Fruit fly (Drosophila melanogaster) whole organism, embryonic: ENCODE results near the gene TFAM.

Source experiments
- ATbp ChIP-seq: fragments of 200-800 bp; sonication (Bioruptor generic); optimal IDR thresholded peaks from 2 replicates; lab custom pipeline; 2017; ENCODE audit warnings: missing biosample characterization, mild to moderate bottlenecking, missing genetic modification characterization, missing genetic modification reagents
- B-H1 ChIP-seq: fragments of 200-800 bp; sonication (Bioruptor generic); IDR thresholded peaks from 3 replicates; pipeline ENCODE4 v1.3.6; 2022; ENCODE audit warnings: missing biosample characterization, missing genetic modification characterization
- BEAF-32 ChIP-seq: fragments of 200-800 bp; sonication (Bioruptor generic); optimal IDR thresholded peaks from 3 replicates; lab custom pipeline; 2017; ENCODE audit warnings: missing biosample characterization, missing genetic modification characterization, mild to moderate bottlenecking, moderate library complexity, missing genetic modification reagents
- Blimp-1 ChIP-seq: fragments of 200-800 bp; sonication (Bioruptor generic); optimal IDR thresholded peaks from 3 replicates; lab custom pipeline; 2018; ENCODE audit warnings: missing biosample characterization, missing genetic modification characterization, mild to moderate bottlenecking, moderate library complexity, missing genetic modification reagents
- CG10431 ChIP-seq: fragments of 200-800 bp; sonication (Bioruptor generic); optimal IDR thresholded peaks from 3 replicates; lab custom pipeline; 2018; ENCODE audit warnings: missing biosample characterization, mild to moderate bottlenecking, missing genetic modification characterization
- CG11398 ChIP-seq: fragments of 200-800 bp; sonication (Bioruptor generic); optimal IDR thresholded peaks from 2 replicates; lab custom pipeline; 2016; ENCODE audit warnings: missing biosample characterization, missing genetic modification characterization
- CG11504 ChIP-seq: fragments of 200-800 bp; sonication (Bioruptor generic); optimal IDR thresholded peaks from 3 replicates; lab custom pipeline; 2019; ENCODE audit warnings: missing biosample characterization, mild to moderate bottlenecking, missing genetic modification characterization, moderate library complexity
- CG11723 ChIP-seq: fragments of 200-800 bp; sonication (Bioruptor generic); optimal IDR thresholded peaks from 2 replicates; lab custom pipeline; 2017; ENCODE audit warnings: missing biosample characterization, mild to moderate bottlenecking, missing genetic modification characterization
- CG12391 ChIP-seq: fragments of 200-800 bp; sonication (Bioruptor generic); optimal IDR thresholded peaks from 3 replicates; lab custom pipeline; 2018; ENCODE audit warnings: missing biosample characterization, mild to moderate bottlenecking, missing genetic modification characterization, moderate library complexity
- CG15479 ChIP-seq: fragments of 200-800 bp; sonication (Bioruptor generic); optimal IDR thresholded peaks from 3 replicates; lab custom pipeline; 2019; ENCODE audit warnings: missing biosample characterization, mild to moderate bottlenecking, missing genetic modification characterization, moderate library complexity
- CG17361 ChIP-seq: fragments of 200-800 bp; sonication (Bioruptor generic); IDR thresholded peaks from 3 replicates; pipeline ENCODE4 v1.3.6; 2022; ENCODE audit warnings: missing biosample characterization, missing genetic modification characterization
- CG33557 ChIP-seq: fragments of 200-800 bp; sonication (Bioruptor generic); optimal IDR thresholded peaks from 2 replicates; lab custom pipeline; 2019; ENCODE audit warnings: missing biosample characterization, mild to moderate bottlenecking, missing genetic modification characterization, moderate library complexity
- CG3995 ChIP-seq: fragments of 200-800 bp; sonication (Bioruptor generic); optimal IDR thresholded peaks from 3 replicates; lab custom pipeline; 2016; ENCODE audit warnings: missing biosample characterization, missing genetic modification characterization
- CG4617 ChIP-seq: fragments of 200-800 bp; sonication (Bioruptor generic); optimal IDR thresholded peaks from 3 replicates; lab custom pipeline; 2016; ENCODE audit warnings: missing biosample characterization, missing genetic modification characterization, borderline replicate concordance
- CG4730 ChIP-seq: fragments of 200-800 bp; sonication (Bioruptor generic); IDR thresholded peaks from 2 replicates; pipeline ENCODE4 v1.3.6; 2022; ENCODE audit warnings: missing biosample characterization, missing genetic modification characterization
- CG4820 ChIP-seq: fragments of 200-800 bp; sonication (Bioruptor generic); optimal IDR thresholded peaks from 3 replicates; lab custom pipeline; 2016; ENCODE audit warnings: missing biosample characterization, missing genetic modification characterization
- CG6175 ChIP-seq: fragments of 200-800 bp; sonication (Bioruptor generic); IDR thresholded peaks from 3 replicates; pipeline ENCODE4 v1.3.6; 2022; ENCODE audit warnings: missing biosample characterization, missing genetic modification characterization
- CG8944 ChIP-seq: fragments of 200-800 bp; sonication (Bioruptor generic); optimal IDR thresholded peaks from 3 replicates; lab custom pipeline; 2016; ENCODE audit warnings: missing biosample characterization, missing genetic modification characterization
- CG9609 ChIP-seq: fragments of 200-800 bp; sonication (Bioruptor generic); optimal IDR thresholded peaks from 3 replicates; lab custom pipeline; 2016; ENCODE audit warnings: missing biosample characterization, missing genetic modification characterization
- Dad ChIP-seq: fragments of 200-800 bp; sonication (Bioruptor generic); optimal IDR thresholded peaks from 3 replicates; lab custom pipeline; 2016; ENCODE audit warnings: missing biosample characterization, missing genetic modification characterization
- Ets65A ChIP-seq: fragments of 200-800 bp; sonication (Bioruptor generic); peaks from one replicate; lab custom pipeline; 2016; ENCODE audit warnings: missing biosample characterization, missing genetic modification characterization
- Gug ChIP-seq: fragments of 200-800 bp; sonication (Bioruptor generic); IDR thresholded peaks from 4 replicates; pipeline ENCODE4 v1.3.6; 2022; ENCODE audit warnings: missing biosample characterization, missing genetic modification characterization
- HLHmδ ChIP-seq: fragments of 200-800 bp; sonication (Bioruptor generic); optimal IDR thresholded peaks from 2 replicates; lab custom pipeline; 2018; ENCODE audit warnings: missing biosample characterization, mild to moderate bottlenecking, missing genetic modification characterization, moderate library complexity
- Hey ChIP-seq: fragments of 200-800 bp; sonication (Bioruptor generic); optimal IDR thresholded peaks from 3 replicates; lab custom pipeline; 2018; ENCODE audit warnings: missing biosample characterization, mild to moderate bottlenecking, missing genetic modification characterization
- HmgD ChIP-seq: fragments of 200-800 bp; sonication (Bioruptor generic); optimal IDR thresholded peaks from 3 replicates; lab custom pipeline; 2016; ENCODE audit warnings: missing biosample characterization, missing genetic modification characterization
- Hmx ChIP-seq: fragments of 200-800 bp; sonication (Bioruptor generic); optimal IDR thresholded peaks from 2 replicates; lab custom pipeline; 2016; ENCODE audit warnings: missing biosample characterization, missing genetic modification characterization
- Hsf ChIP-seq: fragments of 200-800 bp; sonication (Bioruptor generic); optimal IDR thresholded peaks from 3 replicates; lab custom pipeline; 2016; ENCODE audit warnings: missing biosample characterization, missing genetic modification characterization
- Oli ChIP-seq: fragments of 200-800 bp; sonication (Bioruptor generic); optimal IDR thresholded peaks from 2 replicates; lab custom pipeline; 2018; ENCODE audit warnings: missing biosample characterization, mild to moderate bottlenecking, missing genetic modification characterization, moderate library complexity
- PHDP ChIP-seq: fragments of 200-800 bp; sonication (Bioruptor generic); optimal IDR thresholded peaks from 3 replicates; lab custom pipeline; 2018; ENCODE audit warnings: missing biosample characterization, mild to moderate bottlenecking, missing genetic modification characterization, moderate library complexity
- Spps ChIP-seq: fragments of 200-800 bp; sonication (Bioruptor generic); optimal IDR thresholded peaks from 2 replicates; lab custom pipeline; 2018; ENCODE audit warnings: missing biosample characterization, mild to moderate bottlenecking, missing genetic modification characterization
- Sry-β ChIP-seq: fragments of 200-800 bp; sonication (Bioruptor generic); optimal IDR thresholded peaks from 2 replicates; lab custom pipeline; 2018; ENCODE audit warnings: missing biosample characterization, mild to moderate bottlenecking, missing genetic modification characterization, moderate library complexity
- al ChIP-seq: fragments of 200-800 bp; sonication (Bioruptor generic); IDR thresholded peaks from 2 replicates; pipeline ENCODE4 v1.3.6; 2022; ENCODE audit warnings: missing biosample characterization, missing genetic modification characterization
- bigmax ChIP-seq: fragments of 200-800 bp; sonication (Bioruptor generic); optimal IDR thresholded peaks from 2 replicates; lab custom pipeline; 2018; ENCODE audit warnings: missing biosample characterization, mild to moderate bottlenecking, missing genetic modification characterization
- cad ChIP-seq: fragments of >200 bp; optimal IDR thresholded peaks from 2 replicates; lab custom pipeline; 2017; ENCODE audit warnings: missing biosample characterization, missing genetic modification characterization
- crol ChIP-seq: fragments of 200-800 bp; sonication (Bioruptor generic); IDR thresholded peaks from 2 replicates; pipeline ENCODE4 v1.3.6; 2022; ENCODE audit warnings: missing biosample characterization, missing genetic modification characterization
- disco-r ChIP-seq: fragments of 200-800 bp; sonication (Bioruptor generic); optimal IDR thresholded peaks from 2 replicates; lab custom pipeline; 2016; ENCODE audit warnings: missing biosample characterization, missing genetic modification characterization
- dmrt11E ChIP-seq: fragments of 200-800 bp; sonication (Bioruptor generic); optimal IDR thresholded peaks from 3 replicates; lab custom pipeline; 2018; ENCODE audit warnings: missing biosample characterization, mild to moderate bottlenecking, missing genetic modification characterization, moderate library complexity
- emc ChIP-seq: fragments of 200-800 bp; sonication (Bioruptor generic); optimal IDR thresholded peaks from 2 replicates; lab custom pipeline; 2016; ENCODE audit warnings: missing biosample characterization, missing genetic modification characterization
- esg ChIP-seq: fragments of 200-800 bp; sonication (Bioruptor generic); conservative IDR thresholded peaks from 2 replicates; pipeline ENCODE4 v1.3.6; 2022; ENCODE audit warnings: missing biosample characterization, missing genetic modification characterization
- fd3F ChIP-seq: fragments of 200-800 bp; sonication (Bioruptor generic); optimal IDR thresholded peaks from 2 replicates; lab custom pipeline; 2018; ENCODE audit warnings: missing biosample characterization, mild to moderate bottlenecking, missing genetic modification characterization, moderate library complexity
- kni ChIP-seq: fragments of 200-800 bp; sonication (Bioruptor generic); optimal IDR thresholded peaks from 3 replicates; lab custom pipeline; 2017; ENCODE audit warnings: mild to moderate bottlenecking, missing biosample characterization, missing genetic modification reagents, missing genetic modification characterization
- maf-S ChIP-seq: fragments of 200-800 bp; sonication (Bioruptor generic); optimal IDR thresholded peaks from 2 replicates; lab custom pipeline; 2016; ENCODE audit warnings: missing biosample characterization, missing genetic modification characterization
- pb ChIP-seq: fragments of 200-800 bp; sonication (Bioruptor generic); optimal IDR thresholded peaks from 3 replicates; lab custom pipeline; 2016; ENCODE audit warnings: missing biosample characterization, missing genetic modification characterization
- pzg ChIP-seq: fragments of 200-800 bp; sonication (Bioruptor generic); optimal IDR thresholded peaks from 3 replicates; lab custom pipeline; 2018; ENCODE audit warnings: missing biosample characterization, mild to moderate bottlenecking, missing genetic modification characterization, moderate library complexity
- row ChIP-seq: fragments of 200-800 bp; sonication (Bioruptor generic); IDR thresholded peaks from 3 replicates; pipeline ENCODE4 v1.3.6; 2022; ENCODE audit warnings: missing biosample characterization, missing genetic modification characterization
- ssp ChIP-seq: fragments of 200-800 bp; sonication (Bioruptor generic); IDR thresholded peaks from 2 replicates; pipeline ENCODE4 v1.3.6; 2022; ENCODE audit warnings: missing biosample characterization, missing genetic modification characterization
- stwl ChIP-seq: fragments of 200-800 bp; sonication (Bioruptor generic); optimal IDR thresholded peaks from 3 replicates; lab custom pipeline; 2018; ENCODE audit warnings: missing biosample characterization, mild to moderate bottlenecking, missing genetic modification characterization, moderate library complexity
- sug ChIP-seq: fragments of 200-800 bp; optimal IDR thresholded peaks from 2 replicates; lab custom pipeline; 2019; ENCODE audit warnings: missing biosample characterization, mild to moderate bottlenecking, missing genetic modification characterization, moderate library complexity
- tin ChIP-seq: fragments of 200-800 bp; sonication (Bioruptor generic); optimal IDR thresholded peaks from 3 replicates; lab custom pipeline; 2016; ENCODE audit warnings: missing biosample characterization, missing genetic modification characterization
- usp ChIP-seq: fragments of >200 bp; optimal IDR thresholded peaks from 2 replicates; lab custom pipeline; 2017; ENCODE audit warnings: missing biosample characterization, missing genetic modification characterization
- vfl ChIP-seq: fragments of 200-800 bp; sonication (Bioruptor generic); optimal IDR thresholded peaks from 2 replicates; lab custom pipeline; 2016; ENCODE audit warnings: missing biosample characterization, missing genetic modification characterization
- vnd ChIP-seq: fragments of 200-800 bp; sonication (Bioruptor generic); IDR thresholded peaks from 3 replicates; pipeline ENCODE4 v1.3.6; 2022; ENCODE audit warnings: missing biosample characterization, missing genetic modification characterization; ENCODE audit not compliant: partially characterized antibody

Gene TFAM

DNA sequence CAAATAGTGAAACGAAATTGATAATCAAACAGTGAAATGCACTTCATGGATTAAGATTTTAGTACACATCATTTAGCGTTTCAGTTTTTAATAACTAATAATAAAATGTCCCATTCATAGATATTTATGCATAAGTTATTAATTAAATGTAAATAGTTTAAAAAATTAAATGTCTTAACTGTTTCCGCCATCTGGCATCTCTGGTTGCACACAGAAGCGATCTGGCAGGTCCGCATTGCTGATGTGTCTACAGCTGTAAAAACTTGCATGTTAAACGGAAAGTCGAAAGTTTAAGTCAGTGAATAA lies 11.6 kb upstream of the TFAM start, which contains the start of gene Srp72 (continued):
- peak; percentile 24 for TF ChIP-seq Oli (tag; lab: Kevin White, UChicago)
- TF ChIP-seq Spps (tag; lab: Kevin White, UChicago), result peak; percentile 9
- TF ChIP-seq vfl (GFP tag; lab: Kevin White, UChicago), result no peak
- TF ChIP-seq HLHmδ (GFP tag; lab: Kevin White, UChicago), result no peak
- TF ChIP-seq Ets65A (GFP tag; lab: Kevin White, UChicago), result no peak
- peak; percentile 15 for TF ChIP-seq PHDP (tag; lab: Kevin White, UChicago)
- peak; percentile 44 for TF ChIP-seq BEAF-32 (GFP tag; lab: Kevin White, UChicago)
- TF ChIP-seq CG4730 (GFP tag; lab: Robert Waterston, UW), result no peak
- no peak for TF ChIP-seq CG8944 (GFP tag; lab: Kevin White, UChicago)
- no peak for TF ChIP-seq disco-r
- TF ChIP-seq CG3995 (GFP tag; lab: Kevin White, UChicago), result peak; percentile 21
- no peak for TF ChIP-seq CG17361 (GFP tag; lab: Robert Waterston, UW)
- TF ChIP-seq tin (GFP tag; lab: Kevin White, UChicago), result peak; percentile 41
- TF ChIP-seq CG11723 (GFP tag; lab: Kevin White, UChicago), result no peak
- no peak for TF ChIP-seq esg
- TF ChIP-seq CG15479, result no peak
- TF ChIP-seq fd3F (GFP tag; lab: Kevin White, UChicago), result no peak
- no peak for TF ChIP-seq Dad (GFP tag; lab: Kevin White, UChicago)
- TF ChIP-seq HmgD (GFP tag; lab: Kevin White, UChicago), result no peak
- peak; percentile 55 for TF ChIP-seq CG11504
- TF ChIP-seq Gug (GFP tag; lab: Robert Waterston, UW), result peak; percentile 48; the same call in 1 of the 4 replicates
- no peak for TF ChIP-seq vnd (GFP tag; lab: Robert Waterston, UW)
- peak; percentile 78 for TF ChIP-seq CG12391 (tag; lab: Kevin White, UChicago)
- TF ChIP-seq Sry-β (GFP tag; lab: Kevin White, UChicago), result no peak
- no peak for TF ChIP-seq Hey
- no peak for TF ChIP-seq crol (GFP tag; lab: Robert Waterston, UW)
- TF ChIP-seq CG33557 (GFP tag; lab: Kevin White, UChicago), result no peak
- TF ChIP-seq CG10431 (GFP tag; lab: Kevin White, UChicago), result peak; percentile 23
- TF ChIP-seq row, result peak; percentile 68
- no peak for TF ChIP-seq kni
- TF ChIP-seq bigmax, result no peak
- TF ChIP-seq CG4617, result peak; percentile 11
- TF ChIP-seq Hsf, result peak; percentile 48
- no peak for TF ChIP-seq ssp (GFP tag; lab: Robert Waterston, UW)
- TF ChIP-seq ATbp (GFP tag; lab: Kevin White, UChicago), result no peak
- TF ChIP-seq Hmx (GFP tag; lab: Kevin White, UChicago), result no peak
- TF ChIP-seq Blimp-1 (GFP tag; lab: Kevin White, UChicago), result peak; percentile 56
- peak; percentile 35 for TF ChIP-seq pzg
- TF ChIP-seq usp (GFP tag; lab: Kevin White, UChicago), result no peak
- TF ChIP-seq cad (GFP tag; lab: Kevin White, UChicago), result no peak
- TF ChIP-seq al (GFP tag; lab: Robert Waterston, UW), result peak; percentile 33; the same call in 1 of the 2 replicates
- peak; percentile 40 for TF ChIP-seq sug (tag; lab: Kevin White, UChicago)
- peak; percentile 39 for TF ChIP-seq dmrt11E (tag; lab: Kevin White, UChicago)
- peak; percentile 59 for TF ChIP-seq stwl (tag; lab: Kevin White, UChicago)
- TF ChIP-seq emc (GFP tag; lab: Kevin White, UChicago), result no peak
- no peak for TF ChIP-seq maf-S (GFP tag; lab: Kevin White, UChicago)
- no peak for TF ChIP-seq CG6175
- peak; percentile 25; the same call in 2 of the 3 replicates for TF ChIP-seq B-H1
- peak; percentile 17 for TF ChIP-seq CG4820 (GFP tag; lab: Kevin White, UChicago)
- no peak for TF ChIP-seq CG9609 (GFP tag; lab: Kevin White, UChicago)
- no peak for TF ChIP-seq pb (GFP tag; lab: Kevin White, UChicago)
- TF ChIP-seq CG11398, result no peak
